Worm (Caenorhabditis elegans) whole organism, early embryonic: ENCODE data around the gene bus-1.

Experiments
- B0310.2 ChIP-seq: sonication (generic microtip); optimal IDR thresholded peaks from 2 replicates; lab custom pipeline; 2016; ENCODE audit warnings: mild to moderate bottlenecking, missing genetic modification characterization, missing compliant biosample characterization
- F13C5.2 ChIP-seq: sonication (generic microtip); optimal IDR thresholded peaks from 2 replicates; lab custom pipeline; 2017; ENCODE audit warnings: mild to moderate bottlenecking, missing genetic modification characterization, inconsistent platforms, missing compliant biosample characterization
- aly-1 ChIP-seq: sonication (generic microtip); optimal IDR thresholded peaks from 2 replicates; lab custom pipeline; 2016; ENCODE audit warnings: missing genetic modification characterization, missing compliant biosample characterization
- ama-1 ChIP-seq: fragments of 150-350 bp; optimal IDR thresholded peaks from 2 replicates; lab custom pipeline; 2014
- ceh-13 ChIP-seq: fragments of 200-800 bp; sonication (Bioruptor generic); optimal IDR thresholded peaks from 2 replicates; lab custom pipeline; 2018; ENCODE audit warnings: mild to moderate bottlenecking, missing genetic modification characterization, missing compliant biosample characterization
- ceh-36 ChIP-seq: sonication (generic microtip); optimal IDR thresholded peaks from 2 replicates; lab custom pipeline; 2016; ENCODE audit warnings: missing genetic modification characterization, inconsistent platforms, missing compliant biosample characterization
- ets-7 ChIP-seq: sonication (generic microtip); optimal IDR thresholded peaks from 2 replicates; lab custom pipeline; 2016; ENCODE audit warnings: missing genotype, missing genetic modification characterization, missing compliant biosample characterization
- flt-1 ChIP-seq: fragments of 200-800 bp; sonication (Bioruptor generic); IDR thresholded peaks from 2 replicates; pipeline ENCODE4 v1.3.6; 2022; ENCODE audit warnings: missing genetic modification characterization, missing compliant biosample characterization
- hmbx-1 ChIP-seq: sonication (generic microtip); optimal IDR thresholded peaks from 2 replicates; lab custom pipeline; 2016; ENCODE audit warnings: mild to moderate bottlenecking, missing genetic modification characterization, missing compliant biosample characterization
- hmg-4 ChIP-seq: fragments of 200-800 bp; sonication (Bioruptor generic); optimal IDR thresholded peaks from 2 replicates; lab custom pipeline; 2018; ENCODE audit warnings: mild to moderate bottlenecking, missing genetic modification characterization, missing compliant biosample characterization
- hnd-1 ChIP-seq: sonication (generic microtip); optimal IDR thresholded peaks from 2 replicates; lab custom pipeline; 2016; ENCODE audit warnings: missing genetic modification characterization, missing compliant biosample characterization
- pes-1 ChIP-seq: fragments of 200-800 bp; sonication (Bioruptor generic); IDR thresholded peaks from 2 replicates; pipeline ENCODE4 v1.3.6; 2022; ENCODE audit warnings: missing genetic modification reagents, missing genetic modification characterization, missing compliant biosample characterization
- scrt-1 ChIP-seq: fragments of 200-800 bp; sonication (Bioruptor generic); IDR thresholded peaks from 2 replicates; pipeline ENCODE4 v1.3.6; 2022; ENCODE audit warnings: missing genetic modification characterization, missing compliant biosample characterization
- sea-1 ChIP-seq: fragments of 200-800 bp; sonication (Bioruptor generic); conservative IDR thresholded peaks from 2 replicates; pipeline ENCODE4 v1.3.6; 2022; ENCODE audit warnings: missing genetic modification characterization, missing compliant biosample characterization
- tbx-11 ChIP-seq: fragments of 200-800 bp; sonication (Bioruptor generic); IDR thresholded peaks from 2 replicates; pipeline ENCODE4 v1.3.6; 2022; ENCODE audit warnings: missing genetic modification characterization, missing compliant biosample characterization
- tbx-37 ChIP-seq: fragments of 200-800 bp; sonication (Bioruptor generic); conservative IDR thresholded peaks from 2 replicates; pipeline ENCODE4 v1.3.6; 2022; ENCODE audit warnings: missing genetic modification reagents, missing genetic modification characterization, missing compliant biosample characterization
- tra-4 ChIP-seq: sonication (generic microtip); optimal IDR thresholded peaks from 2 replicates; lab custom pipeline; 2017; ENCODE audit warnings: missing genetic modification characterization, missing compliant biosample characterization

Gene bus-1

ce11 chrV:9024713-9025112, at the start of gene bus-1:
TSS of gene bus-1 (minus strand) at chrV:9024813.
- no peak for TF ChIP-seq ets-7 (tag; lab: Kevin White, UChicago)
- TF ChIP-seq B0310.2 (tag; lab: Kevin White, UChicago), result no peak
- no peak for TF ChIP-seq tra-4 (tag; lab: Kevin White, UChicago)
- no peak for TF ChIP-seq hmbx-1
- TF ChIP-seq pes-1 (GFP tag; lab: Robert Waterston, UW), result no peak
- no peak for TF ChIP-seq tbx-37 (GFP tag; lab: Robert Waterston, UW)
- no peak for TF ChIP-seq tbx-11 (GFP tag; lab: Robert Waterston, UW)

- TF ChIP-seq B0310.2 (tag; lab: Kevin White, UChicago), result no peak
- TF ChIP-seq sea-1 (GFP tag; lab: Robert Waterston, UW), result no peak
- TF ChIP-seq ceh-36 (tag; lab: Kevin White, UChicago), result no peak
- TF ChIP-seq tbx-11 (GFP tag; lab: Robert Waterston, UW), result no peak
- no peak for TF ChIP-seq scrt-1 (GFP tag; lab: Robert Waterston, UW)
- TF ChIP-seq tra-4 (tag; lab: Kevin White, UChicago), result no peak
- TF ChIP-seq flt-1 (GFP tag; lab: Robert Waterston, UW), result no peak
- TF ChIP-seq aly-1 (tag; lab: Kevin White, UChicago), result no peak
- no peak for TF ChIP-seq ceh-13 (GFP tag; lab: Kevin White, UChicago)
- no peak for TF ChIP-seq tbx-37 (GFP tag; lab: Robert Waterston, UW)
- no peak for TF ChIP-seq pes-1 (GFP tag; lab: Robert Waterston, UW)
- no peak for TF ChIP-seq ama-1 (lab: Kevin White, UChicago)
- TF ChIP-seq F13C5.2 (tag; lab: Kevin White, UChicago), result no peak
- TF ChIP-seq hnd-1 (tag; lab: Kevin White, UChicago), result no peak
- TF ChIP-seq hmg-4, result no peak
- TF ChIP-seq hmbx-1, result no peak
- no peak for TF ChIP-seq ets-7 (tag; lab: Kevin White, UChicago)
These were observed 48.9 kb upstream of the bus-1 start, which contains the start of gene oac-50 for ce11 chrV:9073322-9074038. TSS of gene oac-50 (minus strand) at chrV:9073540.

ce11 chrV:9069680-9070079, 45.1 kb upstream of the bus-1 start, which contains the start of gene T27E4.5:
TSS of gene T27E4.5 (minus strand) at chrV:9069780.
- TF ChIP-seq scrt-1 (GFP tag; lab: Robert Waterston, UW), result no peak
- no peak for TF ChIP-seq hnd-1 (tag; lab: Kevin White, UChicago)
- no peak for TF ChIP-seq aly-1 (tag; lab: Kevin White, UChicago)
- no peak for TF ChIP-seq F13C5.2 (tag; lab: Kevin White, UChicago)
- no peak for TF ChIP-seq tbx-37 (GFP tag; lab: Robert Waterston, UW)
- TF ChIP-seq tbx-11 (GFP tag; lab: Robert Waterston, UW), result no peak
- TF ChIP-seq pes-1 (GFP tag; lab: Robert Waterston, UW), result no peak
- no peak for TF ChIP-seq ets-7 (tag; lab: Kevin White, UChicago)
- no peak for TF ChIP-seq B0310.2 (tag; lab: Kevin White, UChicago)
- no peak for TF ChIP-seq sea-1 (GFP tag; lab: Robert Waterston, UW)
- TF ChIP-seq hmg-4, result no peak

ce11 chrV:9067678-9068077, 43.1 kb upstream of the bus-1 start, which contains the start of gene fip-2:
TSS of gene fip-2 (plus strand) at chrV:9067978.
- no peak for TF ChIP-seq hnd-1 (tag; lab: Kevin White, UChicago)
- no peak for TF ChIP-seq pes-1 (GFP tag; lab: Robert Waterston, UW)

ce11 chrV:9065915-9066314, 41.3 kb upstream of the bus-1 start:
- TF ChIP-seq ceh-36 (tag; lab: Kevin White, UChicago) (no peak), ama-1 (lab: Kevin White, UChicago) (no peak), ceh-13 (GFP tag; lab: Kevin White, UChicago) (no peak), tra-4 (tag; lab: Kevin White, UChicago) (no peak), aly-1 (tag; lab: Kevin White, UChicago) (no peak), scrt-1 (GFP tag; lab: Robert Waterston, UW) (no peak), pes-1 (GFP tag; lab: Robert Waterston, UW) (no peak), tbx-37 (GFP tag; lab: Robert Waterston, UW) (no peak), ets-7 (tag; lab: Kevin White, UChicago) (no peak), hmg-4 (no peak), tbx-11 (GFP tag; lab: Robert Waterston, UW) (no peak), B0310.2 (tag; lab: Kevin White, UChicago) (no peak), hmbx-1 (no peak), sea-1 (GFP tag; lab: Robert Waterston, UW) (no peak)

- TF ChIP-seq pes-1 (GFP tag; lab: Robert Waterston, UW) (no peak), tra-4 (tag; lab: Kevin White, UChicago) (no peak), hmg-4 (no peak), tbx-37 (GFP tag; lab: Robert Waterston, UW) (no peak), B0310.2 (tag; lab: Kevin White, UChicago) (no peak), ceh-36 (tag; lab: Kevin White, UChicago) (no peak), scrt-1 (GFP tag; lab: Robert Waterston, UW) (no peak), hnd-1 (tag; lab: Kevin White, UChicago) (no peak), F13C5.2 (tag; lab: Kevin White, UChicago) (no peak), flt-1 (GFP tag; lab: Robert Waterston, UW) (no peak), aly-1 (tag; lab: Kevin White, UChicago) (no peak), hmbx-1 (no peak), ceh-13 (GFP tag; lab: Kevin White, UChicago) (no peak), ama-1 (lab: Kevin White, UChicago) (no peak), sea-1 (GFP tag; lab: Robert Waterston, UW) (no peak), ets-7 (tag; lab: Kevin White, UChicago) (no peak), tbx-11 (GFP tag; lab: Robert Waterston, UW) (no peak)
These were observed 40.4 kb upstream of the bus-1 start for ce11 chrV:9065001-9065400.
